Fruit fly (Drosophila melanogaster) whole organism, adult: ENCODE data around the gene Gyc76C.
"Not testable (repeated sequence)": the region's sequence is repeated elsewhere in the genome, so short reads cannot be mapped to it uniquely, and the experiment has no call there.

Experiments
- CG14711 ChIP-seq: fragments of 200-800 bp; sonication (Bioruptor generic); optimal IDR thresholded peaks from 2 replicates; lab custom pipeline; 2018; ENCODE audit warnings: missing biosample characterization, mild to moderate bottlenecking, missing genetic modification characterization, moderate library complexity
- CG1620 ChIP-seq: fragments of 200-800 bp; sonication (Bioruptor generic); optimal IDR thresholded peaks from 2 replicates; lab custom pipeline; 2016; ENCODE audit warnings: missing biosample characterization, missing genetic modification characterization
- CG33017 ChIP-seq: fragments of 200-800 bp; sonication (Bioruptor generic); optimal IDR thresholded peaks from 2 replicates; lab custom pipeline; 2018; ENCODE audit warnings: missing biosample characterization, mild to moderate bottlenecking, missing genetic modification characterization, moderate library complexity
- CG5204 ChIP-seq: fragments of 200-800 bp; sonication (Bioruptor generic); optimal IDR thresholded peaks from 2 replicates; lab custom pipeline; 2016; ENCODE audit warnings: missing biosample characterization, missing genetic modification characterization
- CG7045 ChIP-seq: fragments of 200-800 bp; sonication (Bioruptor generic); optimal IDR thresholded peaks from 2 replicates; lab custom pipeline; 2017; ENCODE audit warnings: missing biosample characterization, mild to moderate bottlenecking, missing genetic modification characterization
- Clk ChIP-seq: fragments of 200-800 bp; sonication (Bioruptor generic); optimal IDR thresholded peaks from 2 replicates; lab custom pipeline; 2017; ENCODE audit warnings: missing biosample characterization, missing genetic modification characterization
- Crg-1 ChIP-seq: fragments of 200-800 bp; sonication (Bioruptor generic); optimal IDR thresholded peaks from 2 replicates; lab custom pipeline; 2016; ENCODE audit warnings: missing biosample characterization, missing genetic modification characterization
- Hr96 ChIP-seq: fragments of 200-800 bp; sonication (Bioruptor generic); optimal IDR thresholded peaks from 2 replicates; lab custom pipeline; 2016; ENCODE audit warnings: missing biosample characterization, missing genetic modification characterization
- bab1 ChIP-seq: fragments of 200-800 bp; sonication (Bioruptor generic); optimal IDR thresholded peaks from 3 replicates; lab custom pipeline; 2019; ENCODE audit warnings: missing biosample characterization, mild to moderate bottlenecking, missing genetic modification characterization, moderate library complexity
- kay ChIP-seq: fragments of 200-800 bp; sonication (Bioruptor generic); peaks from one replicate; lab custom pipeline; 2016; ENCODE audit warnings: missing biosample characterization, missing genetic modification characterization, borderline replicate concordance
- tj ChIP-seq: fragments of 200-800 bp; sonication (Bioruptor generic); optimal IDR thresholded peaks from 3 replicates; lab custom pipeline; 2017; ENCODE audit warnings: missing biosample characterization, mild to moderate bottlenecking, missing genetic modification characterization, moderate library complexity

DNA sequence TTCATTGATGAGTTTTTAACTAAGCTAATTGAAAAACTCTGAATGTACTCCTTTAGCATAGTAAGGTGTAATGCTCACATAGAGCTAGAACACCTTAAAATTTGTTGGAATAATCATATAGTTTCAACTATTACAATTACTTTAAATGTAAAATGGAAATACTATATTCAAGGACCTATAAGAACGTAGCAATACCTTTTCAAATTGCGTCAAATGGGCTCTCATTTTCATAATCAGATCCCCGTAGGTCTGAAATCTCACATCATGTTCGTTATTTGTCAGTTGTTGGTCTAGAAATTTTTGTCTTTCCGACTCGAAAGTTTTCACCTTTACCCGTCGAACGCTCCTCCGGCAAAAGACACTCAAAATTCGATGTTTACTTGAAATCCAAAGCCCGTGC, 64.7 kb downstream of the Gyc76C start, which contains the start of gene CG42529:
- TF ChIP-seq CG14711 (tag; lab: Kevin White, UChicago); CG33017 (tag; lab: Kevin White, UChicago); bab1 (GFP tag; lab: Kevin White, UChicago); CG7045 (GFP tag; lab: Kevin White, UChicago); tj (GFP tag; lab: Kevin White, UChicago); CG5204 (GFP tag; lab: Kevin White, UChicago); kay (GFP tag; lab: Kevin White, UChicago); CG1620; Hr96; Clk (GFP tag; lab: Kevin White, UChicago); Crg-1 (GFP tag; lab: Kevin White, UChicago): not testable (repeated sequence)
